Worm (Caenorhabditis elegans): ENCODE results near the gene C12D5.9.

DNA sequence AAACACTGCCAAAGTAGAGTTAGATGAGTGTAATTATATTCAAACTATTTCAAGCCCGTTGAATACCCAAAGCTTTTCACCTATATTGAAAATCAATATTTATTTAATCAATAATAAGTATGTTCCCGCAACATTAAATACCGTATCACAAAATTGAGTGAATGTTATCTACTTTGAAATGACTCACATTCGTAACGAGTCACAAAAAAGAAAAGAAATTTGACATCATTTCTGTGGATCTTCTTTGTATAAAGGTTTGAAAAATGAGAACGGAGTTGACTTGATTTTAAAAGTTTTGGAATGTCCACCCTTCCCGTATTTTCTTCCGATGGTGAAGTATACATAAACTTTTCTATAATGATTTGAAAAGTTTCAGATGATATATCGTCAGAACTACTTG is 45.5 kb upstream of the C12D5.9 start, which contains the start of gene srr-10:
- TF ChIP-seq nhr-11 (tag; optimal IDR thresholded peaks at IDR 0.05), result no peak
- no peak for TF ChIP-seq nhr-23 (tag; optimal IDR thresholded peaks at IDR 0.05)
- TF ChIP-seq crh-2 (tag; optimal IDR thresholded peaks at IDR 0.05), result no peak
- no peak for TF ChIP-seq nhr-25 (tag; optimal IDR thresholded peaks at IDR 0.05)
